Worm (Caenorhabditis elegans) whole organism, mixed stage, embryonic: ENCODE results near the gene H06A10.1.

Experiments used
- lin-13 ChIP-seq: fragments of 150-350 bp; optimal IDR thresholded peaks from 2 replicates; lab custom pipeline; 2014; ENCODE audit warnings: missing biosample characterization, missing genetic modification characterization
- lsy-2 ChIP-seq: fragments of 150-350 bp; optimal IDR thresholded peaks from 2 replicates; lab custom pipeline; 2014; ENCODE audit warnings: missing biosample characterization, missing genetic modification characterization
- mab-5 ChIP-seq: fragments of 150-350 bp; optimal IDR thresholded peaks from 2 replicates; lab custom pipeline; 2014; ENCODE audit warnings: missing biosample characterization, missing genetic modification characterization
- mep-1 ChIP-seq: fragments of 150-350 bp; optimal IDR thresholded peaks from 2 replicates; lab custom pipeline; 2017; ENCODE audit warnings: missing biosample characterization, missing genetic modification reagents, missing genetic modification characterization, inconsistent platforms
- mls-2 ChIP-seq: sonication (generic microtip); optimal IDR thresholded peaks from 2 replicates; lab custom pipeline; 2016; ENCODE audit warnings: mild to moderate bottlenecking, missing genetic modification characterization, moderate library complexity, missing compliant biosample characterization
- nhr-12 ChIP-seq: fragments of 150-350 bp; optimal IDR thresholded peaks from 2 replicates; lab custom pipeline; 2014; ENCODE audit warnings: missing biosample characterization, missing genetic modification characterization
- nhr-2 ChIP-seq: fragments of 150-350 bp; optimal IDR thresholded peaks from 2 replicates; lab custom pipeline; 2014; ENCODE audit warnings: missing biosample characterization, missing genetic modification characterization
- nhr-28 ChIP-seq: fragments of 150-350 bp; optimal IDR thresholded peaks from 2 replicates; lab custom pipeline; 2014; ENCODE audit warnings: missing biosample characterization, missing genetic modification characterization
- snpc-4 ChIP-seq: fragments of 150-350 bp; optimal IDR thresholded peaks from 2 replicates; lab custom pipeline; 2014; ENCODE audit warnings: missing biosample characterization, missing genetic modification characterization
- unc-62 ChIP-seq: fragments of 150-350 bp; optimal IDR thresholded peaks from 2 replicates; lab custom pipeline; 2014; ENCODE audit warnings: missing biosample characterization, missing genetic modification reagents, missing genetic modification characterization
- ztf-11 ChIP-seq: fragments of 150-350 bp; optimal IDR thresholded peaks from 2 replicates; lab custom pipeline; 2014; ENCODE audit warnings: missing biosample characterization, missing genetic modification characterization

DNA sequence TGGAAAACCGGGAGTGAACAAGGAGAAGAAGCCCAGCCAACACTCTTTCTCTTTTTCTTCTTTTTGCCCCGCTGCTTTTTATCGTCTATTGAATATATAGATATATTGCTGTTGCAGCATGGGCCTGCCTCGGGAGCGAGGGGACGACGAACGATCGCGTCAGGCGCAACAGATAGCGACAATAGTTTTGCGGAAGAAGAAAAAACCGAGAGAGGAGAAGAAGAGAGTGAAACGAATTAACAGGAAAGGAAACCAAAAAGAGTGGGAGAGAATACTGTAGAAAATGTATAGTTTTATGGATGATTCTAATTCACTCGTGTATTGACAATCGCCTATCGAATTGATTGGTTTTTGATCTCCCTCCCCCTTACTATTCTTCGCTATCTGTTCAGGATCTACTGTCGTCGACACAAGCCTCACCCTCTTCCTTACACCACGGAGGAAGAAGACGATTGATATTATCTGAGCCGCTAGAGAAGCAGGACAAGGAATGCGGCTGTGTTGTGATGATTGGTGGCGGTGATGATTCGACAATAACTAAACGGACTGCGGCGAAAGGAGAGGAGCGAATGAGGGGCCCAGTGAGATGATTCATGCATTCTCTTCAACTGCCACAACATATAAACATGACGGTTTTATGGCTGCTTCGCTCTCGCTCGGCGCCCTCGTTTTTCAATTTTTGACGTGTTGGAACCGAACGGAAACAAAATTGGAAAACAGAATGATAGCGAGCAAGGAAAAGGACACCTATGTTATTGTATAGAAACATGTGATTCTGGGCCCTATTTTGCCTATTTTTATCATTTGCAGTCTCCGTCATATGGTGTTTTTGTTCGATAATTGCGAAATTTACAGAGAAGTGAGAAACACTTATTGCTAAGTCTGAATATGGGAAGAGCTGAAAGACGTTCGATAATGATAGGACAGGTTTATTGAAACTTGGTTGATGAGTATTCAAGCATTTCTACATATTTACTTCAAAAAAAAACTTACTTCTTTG lies 19.2 kb downstream of the H06A10.1 start:
- TF ChIP-seq nhr-28, result no peak
- no peak for TF ChIP-seq lin-13 (tag; lab: Kevin White, UChicago)
- TF ChIP-seq lsy-2 (tag; lab: Kevin White, UChicago), result no peak
- TF ChIP-seq ztf-11, result no peak
- TF ChIP-seq mep-1, result no peak
- TF ChIP-seq mab-5 (tag; lab: Kevin White, UChicago), result no peak
- no peak for TF ChIP-seq nhr-2
- peak; percentile 24 for TF ChIP-seq unc-62 (GFP tag; lab: Kevin White, UChicago)
- no peak for TF ChIP-seq nhr-12 (tag; lab: Kevin White, UChicago)
- no peak for TF ChIP-seq mls-2
- no peak for TF ChIP-seq snpc-4
